Worm (Caenorhabditis elegans) whole organism, L3 larva: ENCODE measurements around the gene Y55B1BL.1.

Source experiments
- R02D3.7 ChIP-seq: fragments of 150-350 bp; optimal IDR thresholded peaks from 2 replicates; lab custom pipeline; 2014; ENCODE audit warnings: missing biosample characterization, missing genetic modification characterization
- ZK546.5 ChIP-seq: sonication (generic microtip); optimal IDR thresholded peaks from 2 replicates; lab custom pipeline; 2017; ENCODE audit warnings: missing biosample characterization, missing genetic modification characterization
- aly-2 ChIP-seq: fragments of 150-350 bp; optimal IDR thresholded peaks from 2 replicates; lab custom pipeline; 2014; ENCODE audit warnings: missing biosample characterization, missing genetic modification characterization
- ama-1 ChIP-seq: fragments of 150-350 bp; optimal IDR thresholded peaks from 2 replicates; lab custom pipeline; 2018
- ceh-16 ChIP-seq: sonication (generic microtip); optimal IDR thresholded peaks from 2 replicates; lab custom pipeline; 2017; ENCODE audit warnings: missing biosample characterization, missing genetic modification characterization
- ceh-28 ChIP-seq: fragments of 150-350 bp; optimal IDR thresholded peaks from 2 replicates; lab custom pipeline; 2014; ENCODE audit warnings: missing biosample characterization, missing genetic modification reagents, missing genetic modification characterization
- ceh-82 ChIP-seq: fragments of 150-350 bp; optimal IDR thresholded peaks from 2 replicates; lab custom pipeline; 2014; ENCODE audit warnings: missing biosample characterization, missing genetic modification characterization
- daf-12 ChIP-seq: fragments of 150-350 bp; optimal IDR thresholded peaks from 2 replicates; lab custom pipeline; 2014; ENCODE audit warnings: missing biosample characterization, missing genetic modification reagents, missing genetic modification characterization
- elt-1 ChIP-seq: fragments of 150-350 bp; optimal IDR thresholded peaks from 2 replicates; lab custom pipeline; 2014; ENCODE audit warnings: missing biosample characterization, missing genetic modification characterization
- elt-2 ChIP-seq: sonication (generic microtip); optimal IDR thresholded peaks from 2 replicates; lab custom pipeline; 2016; ENCODE audit warnings: missing genetic modification reagents, mild to moderate bottlenecking, missing genetic modification characterization, missing compliant biosample characterization
- elt-3 ChIP-seq, 3 experiments: fragments of 150-350 bp in 1 of 3; sonication (generic microtip) in 2 of 3; optimal IDR thresholded peaks; 2 replicates in 2 of 3; 4 replicates in 1 of 3; lab custom pipeline; 2014 to 2017; ENCODE audit warnings: missing biosample characterization in 3 of 3, missing genetic modification characterization in 3 of 3
- eor-1 ChIP-seq, 2 experiments: fragments of 150-350 bp; optimal IDR thresholded peaks; 2 replicates each; lab custom pipeline; 2014 to 2018; ENCODE audit warnings: missing biosample characterization in 2 of 2, missing genetic modification characterization in 2 of 2
- fos-1 ChIP-seq: fragments of 150-350 bp; optimal IDR thresholded peaks from 2 replicates; lab custom pipeline; 2014; ENCODE audit warnings: missing biosample characterization, missing genetic modification characterization
- hmg-11 ChIP-seq: sonication (generic microtip); optimal IDR thresholded peaks from 2 replicates; lab custom pipeline; 2016; ENCODE audit warnings: missing genetic modification characterization, missing compliant biosample characterization
- jun-1 ChIP-seq: fragments of 150-350 bp; optimal IDR thresholded peaks from 2 replicates; lab custom pipeline; 2014; ENCODE audit warnings: missing biosample characterization, missing genetic modification reagents, missing genetic modification characterization
- lin-15B ChIP-seq: fragments of 150-350 bp; optimal IDR thresholded peaks from 2 replicates; lab custom pipeline; 2014; ENCODE audit warnings: missing biosample characterization, missing genetic modification characterization
- lin-39 ChIP-seq: fragments of 150-350 bp; optimal IDR thresholded peaks from 2 replicates; lab custom pipeline; 2018; ENCODE audit warnings: missing biosample characterization, missing genetic modification reagents, missing genetic modification characterization
- lsy-12 ChIP-seq: sonication (generic microtip); optimal IDR thresholded peaks from 2 replicates; lab custom pipeline; 2016; ENCODE audit warnings: mild to moderate bottlenecking, missing genetic modification characterization, missing compliant biosample characterization
- nfya-1 ChIP-seq: sonication (generic microtip); optimal IDR thresholded peaks from 2 replicates; lab custom pipeline; 2017; ENCODE audit warnings: missing genetic modification characterization, mild to moderate bottlenecking, missing compliant biosample characterization, antibody characterized with exemption, moderate library complexity; ENCODE audit not compliant: insufficient read depth
- nhr-11 ChIP-seq: fragments of 150-350 bp; optimal IDR thresholded peaks from 2 replicates; lab custom pipeline; 2014; ENCODE audit warnings: missing biosample characterization, missing genetic modification characterization
- nhr-12 ChIP-seq: fragments of 150-350 bp; optimal IDR thresholded peaks from 2 replicates; lab custom pipeline; 2014; ENCODE audit warnings: missing biosample characterization, missing genetic modification characterization
- nhr-23 ChIP-seq: fragments of 150-350 bp; optimal IDR thresholded peaks from 2 replicates; lab custom pipeline; 2014; ENCODE audit warnings: missing biosample characterization, missing genetic modification reagents, missing genetic modification characterization
- nhr-237 ChIP-seq: fragments of 150-350 bp; optimal IDR thresholded peaks from 2 replicates; lab custom pipeline; 2014; ENCODE audit warnings: missing biosample characterization, missing genetic modification characterization
- nhr-25 ChIP-seq: sonication (generic microtip); optimal IDR thresholded peaks from 2 replicates; lab custom pipeline; 2017; ENCODE audit warnings: missing biosample characterization, missing genetic modification characterization
- nhr-43 ChIP-seq: sonication (generic microtip); optimal IDR thresholded peaks from 2 replicates; lab custom pipeline; 2016; ENCODE audit warnings: mild to moderate bottlenecking, missing genetic modification characterization, missing compliant biosample characterization; ENCODE audit not compliant: poor library complexity, severe bottlenecking
- nhr-67 ChIP-seq: fragments of 150-350 bp; optimal IDR thresholded peaks from 2 replicates; lab custom pipeline; 2014; ENCODE audit warnings: missing biosample characterization, missing genetic modification characterization
- nhr-76 ChIP-seq: fragments of 150-350 bp; sonication (generic microtip); optimal IDR thresholded peaks from 5 replicates; lab custom pipeline; 2014; ENCODE audit warnings: missing biosample characterization, missing genetic modification characterization
- pha-4 ChIP-seq: fragments of 150-350 bp; optimal IDR thresholded peaks from 2 replicates; lab custom pipeline; 2014; ENCODE audit warnings: missing biosample characterization, missing genetic modification reagents, missing genetic modification characterization
- sea-2 ChIP-seq: fragments of 150-350 bp; sonication (generic microtip); optimal IDR thresholded peaks from 4 replicates; lab custom pipeline; 2014; ENCODE audit warnings: missing biosample characterization, missing genetic modification reagents, missing genetic modification characterization
- skn-1 ChIP-seq: fragments of 150-350 bp; optimal IDR thresholded peaks from 2 replicates; lab custom pipeline; 2014; ENCODE audit warnings: missing biosample characterization, missing genetic modification characterization
- snpc-4 ChIP-seq: fragments of 150-350 bp; optimal IDR thresholded peaks from 2 replicates; lab custom pipeline; 2014; ENCODE audit warnings: missing biosample characterization, missing genetic modification characterization
- tbx-2 ChIP-seq: sonication (generic microtip); optimal IDR thresholded peaks from 2 replicates; lab custom pipeline; 2016; ENCODE audit warnings: mild to moderate bottlenecking, missing genetic modification characterization, missing compliant biosample characterization
- unc-39 ChIP-seq: sonication (generic microtip); optimal IDR thresholded peaks from 4 replicates; lab custom pipeline; 2017; ENCODE audit warnings: missing biosample characterization, missing genetic modification characterization
- unc-62 ChIP-seq: fragments of 150-350 bp; sonication (generic microtip); optimal IDR thresholded peaks from 4 replicates; lab custom pipeline; 2014; ENCODE audit warnings: missing biosample characterization, missing genetic modification reagents, missing genetic modification characterization
- zag-1 ChIP-seq: fragments of 150-350 bp; optimal IDR thresholded peaks from 2 replicates; lab custom pipeline; 2014; ENCODE audit warnings: missing biosample characterization, missing genetic modification characterization
- ztf-11 ChIP-seq: fragments of 150-350 bp; optimal IDR thresholded peaks from 2 replicates; lab custom pipeline; 2014; ENCODE audit warnings: missing biosample characterization, missing genetic modification characterization

Gene Y55B1BL.1

DNA sequence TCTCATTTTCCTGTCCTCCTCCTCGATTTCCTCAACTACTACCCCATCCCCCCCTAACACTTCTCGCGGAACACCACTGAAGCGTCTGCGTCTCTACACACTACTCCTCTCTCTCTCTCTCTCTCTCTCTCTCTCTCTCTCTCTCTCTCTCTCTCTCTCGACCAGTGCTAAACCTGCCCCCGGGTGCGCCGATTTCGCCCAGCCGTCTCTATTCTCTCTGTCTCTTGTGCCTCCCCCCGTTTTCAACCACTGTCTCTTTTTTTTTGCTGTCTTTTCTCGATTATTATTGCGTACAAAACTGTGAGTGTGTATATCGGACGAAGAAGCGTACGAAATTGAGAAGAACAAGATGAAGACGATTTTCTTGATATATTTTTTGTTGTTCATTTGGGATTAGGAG lies 30.8 kb downstream of the Y55B1BL.1 start:
- peak; percentile 2 for TF ChIP-seq ceh-82
- peak; percentile 45 for TF ChIP-seq jun-1
- no peak for TF ChIP-seq sea-2 (GFP tag; lab: Kevin White, UChicago)
- peak; percentile 78 for TF ChIP-seq nhr-25 (tag; lab: Kevin White, UChicago)
- TF ChIP-seq nhr-76, result no peak
- peak; percentile 51 for TF ChIP-seq nhr-43 (tag; lab: Kevin White, UChicago)
- peak; percentile 60 for TF ChIP-seq R02D3.7 (tag; lab: Kevin White, UChicago)
- peak; percentile 68 for TF ChIP-seq ceh-28
- TF ChIP-seq elt-3 (tag; optimal IDR thresholded peaks at IDR 0.05; lab: Kevin White, UChicago), result no peak
- TF ChIP-seq nhr-23 (tag; lab: Kevin White, UChicago), result peak; percentile 70
- peak; percentile 56 for TF ChIP-seq elt-2
- TF ChIP-seq lin-39 (tag; lab: Kevin White, UChicago), result peak; percentile 81
- TF ChIP-seq hmg-11 (tag; lab: Kevin White, UChicago), result peak; percentile 80
- TF ChIP-seq lin-15B (tag; lab: Kevin White, UChicago), result peak; percentile 32
- no peak for TF ChIP-seq snpc-4 (tag; lab: Kevin White, UChicago)
- peak; percentile 35 for TF ChIP-seq lsy-12
- peak; percentile 78 for TF ChIP-seq nfya-1
- peak; percentile 42 for TF ChIP-seq pha-4

DNA sequence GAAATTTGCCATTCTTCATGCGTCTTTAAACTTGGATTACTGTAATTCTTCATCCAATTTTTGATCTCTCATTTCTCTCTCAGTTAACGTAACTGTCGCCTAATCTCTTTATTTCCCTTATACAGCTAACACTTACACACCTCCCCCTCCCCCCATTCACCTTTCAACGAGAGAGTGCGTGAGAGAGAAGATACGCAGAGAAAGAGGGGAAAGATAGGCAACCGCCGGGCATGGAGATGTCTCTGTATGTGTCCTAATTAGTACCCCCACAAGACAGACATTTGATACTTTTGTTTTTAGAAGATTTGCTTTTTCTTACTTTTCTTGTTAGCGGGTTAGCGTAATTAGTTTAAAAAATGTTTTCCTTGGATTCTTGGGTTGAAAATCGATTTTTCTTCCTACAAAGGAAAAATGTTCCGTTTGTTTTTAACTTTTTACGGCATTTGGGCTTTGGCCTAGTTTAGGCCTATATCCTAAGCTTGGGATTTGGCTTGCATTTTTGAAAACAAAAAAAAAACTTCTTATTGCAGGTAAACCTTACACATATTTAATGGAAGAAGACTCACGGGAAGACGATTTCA lies 32.3 kb downstream of the Y55B1BL.1 start, which contains the start of gene affl-2:
TSS of gene affl-2 (plus strand) at position 531 of the 581 bp plus-strand sequence.
- TF ChIP-seq sea-2 (GFP tag; lab: Kevin White, UChicago), result peak; percentile 8
- TF ChIP-seq nhr-23 (tag; lab: Kevin White, UChicago), result peak; percentile 63
- no peak for TF ChIP-seq eor-1 (tag; optimal IDR thresholded peaks at IDR 0.05; lab: Kevin White, UChicago)
- peak; percentile 47 for TF ChIP-seq nhr-25 (tag; lab: Kevin White, UChicago)
- peak; percentile 40 for TF ChIP-seq hmg-11 (tag; lab: Kevin White, UChicago)
- TF ChIP-seq unc-62 (GFP tag; lab: Kevin White, UChicago), result no peak

ce11 chrIII:437033-437432 lies 34.8 kb downstream of the Y55B1BL.1 start:
- TF ChIP-seq ceh-16 (tag; lab: Kevin White, UChicago) (no peak), nhr-237 (tag; lab: Kevin White, UChicago) (no peak), nhr-12 (tag; lab: Kevin White, UChicago) (no peak), snpc-4 (tag; lab: Kevin White, UChicago) (no peak), ama-1 (lab: Kevin White, UChicago) (no peak), lin-39 (tag; lab: Kevin White, UChicago) (no peak), ceh-28 (no peak), tbx-2 (tag; lab: Kevin White, UChicago) (no peak), unc-39 (no peak), daf-12 (tag; lab: Kevin White, UChicago) (no peak), skn-1 (tag; lab: Kevin White, UChicago) (no peak), ZK546.5 (tag; lab: Kevin White, UChicago) (no peak), elt-2 (no peak), ztf-11 (tag; lab: Kevin White, UChicago) (no peak), nhr-23 (tag; lab: Kevin White, UChicago) (no peak), aly-2 (tag; lab: Kevin White, UChicago) (no peak), nhr-43 (tag; lab: Kevin White, UChicago) (no peak)

- TF ChIP-seq nhr-237 (tag; lab: Kevin White, UChicago), result no peak
- TF ChIP-seq elt-3 (tag; optimal IDR thresholded peaks at IDR 0.05; lab: Kevin White, UChicago), result no peak
- no peak for TF ChIP-seq ceh-82
- no peak for TF ChIP-seq aly-2 (tag; lab: Kevin White, UChicago)
- TF ChIP-seq fos-1 (tag; lab: Kevin White, UChicago), result no peak
- no peak for TF ChIP-seq tbx-2 (tag; lab: Kevin White, UChicago)
- TF ChIP-seq nhr-67 (tag; lab: Kevin White, UChicago), result no peak
- no peak for TF ChIP-seq elt-1 (tag; lab: Kevin White, UChicago)
- TF ChIP-seq lin-39 (tag; lab: Kevin White, UChicago), result no peak
- TF ChIP-seq nhr-11, result no peak
- TF ChIP-seq zag-1 (tag; lab: Kevin White, UChicago), result no peak
- TF ChIP-seq nhr-25 (tag; lab: Kevin White, UChicago), result no peak
- TF ChIP-seq daf-12 (tag; lab: Kevin White, UChicago), result no peak
- no peak for TF ChIP-seq R02D3.7 (tag; lab: Kevin White, UChicago)
- TF ChIP-seq lsy-12, result no peak
- no peak for TF ChIP-seq hmg-11 (tag; lab: Kevin White, UChicago)
- TF ChIP-seq, all 47 proteins: peak for 0
Measured at ce11 chrIII:439926-440325, 37.7 kb downstream of the Y55B1BL.1 start, which contains the start of gene affl-1. TSS of gene affl-1 (plus strand) at chrIII:440226.
